Fruit fly (Drosophila melanogaster): Measurements from ENCODE around the gene CG46459.

DNA sequence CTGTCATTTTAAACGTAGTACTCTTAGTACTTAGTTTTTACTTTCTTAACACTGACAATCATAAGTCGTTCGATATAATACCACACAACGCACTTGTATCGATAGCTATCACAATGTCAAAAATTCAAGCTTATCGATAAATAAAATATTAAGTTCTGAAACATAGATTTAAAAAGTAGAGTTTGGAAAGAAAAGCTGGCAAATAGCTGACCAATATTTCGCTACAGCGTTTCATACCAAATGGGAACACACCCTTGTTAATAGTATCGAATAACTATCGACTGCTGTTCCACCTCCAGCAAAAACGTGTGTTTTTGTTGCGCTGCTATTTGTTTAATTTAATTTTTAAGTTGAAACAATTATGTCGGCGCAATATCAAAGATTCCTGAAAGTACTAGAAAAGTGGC is at the start of gene CG46459, which contains the start of the genes pug and CG14683:
- TF ChIP-seq CG32006 (GFP tag; optimal IDR thresholded peaks at IDR 0.05) = no peak
- no peak for TF ChIP-seq CG11294 (GFP tag; IDR thresholded peaks at IDR 0.05)
- no peak for TF ChIP-seq Ets96B (tag; optimal IDR thresholded peaks at IDR 0.05)
- TF ChIP-seq Eip93F (GFP tag; optimal IDR thresholded peaks at IDR 0.05) = no peak
- peak; percentile 18 for TF ChIP-seq vri (GFP tag; optimal IDR thresholded peaks at IDR 0.05)
- TF ChIP-seq acj6 (GFP tag; optimal IDR thresholded peaks at IDR 0.05) = no peak
- no peak for TF ChIP-seq CG6276 (GFP tag; optimal IDR thresholded peaks at IDR 0.05)
- no peak for TF ChIP-seq Eip78C (GFP tag)
- TF ChIP-seq CG7368 (GFP tag; optimal IDR thresholded peaks at IDR 0.05) = no peak

Data from whole organism, prepupa.